Fruit fly (Drosophila melanogaster) whole organism, embryonic: ENCODE results near the gene CG11000.

Experiments used
- Awh ChIP-seq: fragments of 200-800 bp; sonication (Bioruptor generic); IDR thresholded peaks from 2 replicates; pipeline ENCODE4, ENCODE4 v1.3.6; 2022; ENCODE audit warnings: missing biosample characterization, missing genetic modification characterization
- CG10209 ChIP-seq: fragments of 200-800 bp; sonication (Bioruptor generic); optimal IDR thresholded peaks from 3 replicates; lab custom pipeline; 2017; ENCODE audit warnings: missing biosample characterization, mild to moderate bottlenecking, missing genetic modification characterization, missing genetic modification reagents
- CG10462 ChIP-seq: fragments of 200-800 bp; sonication (Bioruptor generic); optimal IDR thresholded peaks from 2 replicates; lab custom pipeline; 2016; ENCODE audit warnings: missing biosample characterization, missing genetic modification characterization
- CG12236 ChIP-seq: fragments of 200-800 bp; sonication (Bioruptor generic); optimal IDR thresholded peaks from 2 replicates; lab custom pipeline; 2016; ENCODE audit warnings: missing biosample characterization, missing genetic modification characterization
- CG15073 ChIP-seq: fragments of 200-800 bp; sonication (Bioruptor generic); optimal IDR thresholded peaks from 2 replicates; lab custom pipeline; 2016; ENCODE audit warnings: missing biosample characterization, missing genetic modification characterization
- CG15269 ChIP-seq: fragments of 200-800 bp; sonication (Bioruptor generic); optimal IDR thresholded peaks from 2 replicates; lab custom pipeline; 2018; ENCODE audit warnings: missing biosample characterization, mild to moderate bottlenecking, missing genetic modification characterization, moderate library complexity
- CG15479 ChIP-seq: fragments of 200-800 bp; sonication (Bioruptor generic); optimal IDR thresholded peaks from 3 replicates; lab custom pipeline; 2019; ENCODE audit warnings: missing biosample characterization, mild to moderate bottlenecking, missing genetic modification characterization, moderate library complexity
- CG31441 ChIP-seq: fragments of 200-800 bp; sonication (Bioruptor generic); IDR thresholded peaks from 2 replicates; pipeline ENCODE4 v1.3.6; 2022; ENCODE audit warnings: missing biosample characterization, missing genetic modification characterization
- CG3163 ChIP-seq: fragments of 200-800 bp; sonication (Bioruptor generic); optimal IDR thresholded peaks from 3 replicates; lab custom pipeline; 2016; ENCODE audit warnings: missing biosample characterization, missing genetic modification characterization
- CG32767 ChIP-seq: fragments of 200-800 bp; sonication (Bioruptor generic); IDR thresholded peaks from 2 replicates; pipeline ENCODE4 v1.3.6; 2022; ENCODE audit warnings: missing biosample characterization, missing genetic modification characterization
- CG34422 ChIP-seq: fragments of 200-800 bp; sonication (Bioruptor generic); IDR thresholded peaks from 3 replicates; pipeline ENCODE4 v1.3.6; 2022; ENCODE audit warnings: missing biosample characterization, missing genetic modification characterization
- CG3847 ChIP-seq: fragments of 200-800 bp; sonication (Bioruptor generic); IDR thresholded peaks from 2 replicates; pipeline ENCODE4 v1.3.6; 2022; ENCODE audit warnings: missing biosample characterization, missing genetic modification characterization
- CG4282 ChIP-seq: fragments of 200-800 bp; sonication (Bioruptor generic); optimal IDR thresholded peaks from 2 replicates; lab custom pipeline; 2016; ENCODE audit warnings: missing biosample characterization, missing genetic modification characterization
- CG4328 ChIP-seq: fragments of 200-800 bp; sonication (Bioruptor generic); optimal IDR thresholded peaks from 3 replicates; lab custom pipeline; 2017; ENCODE audit warnings: missing biosample characterization, missing genetic modification reagents, missing genetic modification characterization
- CG6654 ChIP-seq: fragments of 200-800 bp; sonication (Bioruptor generic); optimal IDR thresholded peaks from 2 replicates; lab custom pipeline; 2017; ENCODE audit warnings: missing biosample characterization, mild to moderate bottlenecking, missing genetic modification characterization
- CG7357 ChIP-seq: fragments of 200-800 bp; sonication (Bioruptor generic); IDR thresholded peaks from 3 replicates; pipeline ENCODE4 v1.3.6; 2022; ENCODE audit warnings: missing biosample characterization, missing genetic modification characterization
- CG9876 ChIP-seq: fragments of 200-800 bp; sonication (Bioruptor generic); optimal IDR thresholded peaks from 2 replicates; lab custom pipeline; 2016; ENCODE audit warnings: missing biosample characterization, missing genetic modification characterization
- Ets97D ChIP-seq: fragments of 200-800 bp; sonication (Bioruptor generic); optimal IDR thresholded peaks from 3 replicates; lab custom pipeline; 2016; ENCODE audit warnings: missing biosample characterization, missing genetic modification characterization
- GATAe ChIP-seq: fragments of 200-800 bp; sonication (Bioruptor generic); conservative IDR thresholded peaks from 2 replicates; pipeline ENCODE4 v1.3.6; 2022; ENCODE audit warnings: missing biosample characterization, missing genetic modification characterization
- Gsc ChIP-seq: fragments of 200-800 bp; sonication (Bioruptor generic); IDR thresholded peaks from 2 replicates; pipeline ENCODE4 v1.3.6; 2022; ENCODE audit warnings: missing biosample characterization, missing genetic modification characterization
- HLH4C ChIP-seq: fragments of 200-800 bp; sonication (Bioruptor generic); IDR thresholded peaks from 3 replicates; pipeline ENCODE4 v1.3.6; 2022; ENCODE audit warnings: missing biosample characterization, missing genetic modification characterization; ENCODE audit not compliant: partially characterized antibody
- HmgD ChIP-seq: fragments of 200-800 bp; sonication (Bioruptor generic); optimal IDR thresholded peaks from 3 replicates; lab custom pipeline; 2016; ENCODE audit warnings: missing biosample characterization, missing genetic modification characterization
- Max ChIP-seq: fragments of 200-800 bp; sonication (Bioruptor generic); optimal IDR thresholded peaks from 2 replicates; lab custom pipeline; 2016; ENCODE audit warnings: missing biosample characterization, mild to moderate bottlenecking, missing genetic modification characterization
- Opbp ChIP-seq: fragments of 200-800 bp; sonication (Bioruptor generic); IDR thresholded peaks from 3 replicates; pipeline ENCODE4 v1.3.6; 2022; ENCODE audit warnings: missing biosample characterization, missing genetic modification characterization; ENCODE audit not compliant: partially characterized antibody
- Sry-δ ChIP-seq: fragments of 200-800 bp; sonication (Bioruptor generic); optimal IDR thresholded peaks from 2 replicates; lab custom pipeline; 2016; ENCODE audit warnings: missing biosample characterization, missing genetic modification characterization
- abd-A ChIP-seq: fragments of 200-800 bp; sonication (Bioruptor generic); optimal IDR thresholded peaks from 3 replicates; lab custom pipeline; 2019; ENCODE audit warnings: missing biosample characterization, mild to moderate bottlenecking, missing genetic modification characterization, moderate library complexity
- al ChIP-seq: fragments of 200-800 bp; sonication (Bioruptor generic); IDR thresholded peaks from 2 replicates; pipeline ENCODE4 v1.3.6; 2022; ENCODE audit warnings: missing biosample characterization, missing genetic modification characterization
- btn ChIP-seq: fragments of 200-800 bp; sonication (Bioruptor generic); optimal IDR thresholded peaks from 2 replicates; lab custom pipeline; 2016; ENCODE audit warnings: missing biosample characterization, missing genetic modification characterization
- chn ChIP-seq: fragments of 200-800 bp; sonication (Bioruptor generic); optimal IDR thresholded peaks from 2 replicates; lab custom pipeline; 2016; ENCODE audit warnings: missing biosample characterization, missing genetic modification characterization
- da ChIP-seq: fragments of 200-800 bp; sonication (Bioruptor generic); optimal IDR thresholded peaks from 2 replicates; lab custom pipeline; 2016; ENCODE audit warnings: missing biosample characterization, missing genetic modification characterization
- dmrt99B ChIP-seq: fragments of 200-800 bp; sonication (Bioruptor generic); optimal IDR thresholded peaks from 2 replicates; lab custom pipeline; 2018; ENCODE audit warnings: missing biosample characterization, mild to moderate bottlenecking, missing genetic modification characterization, moderate library complexity
- emc ChIP-seq: fragments of 200-800 bp; sonication (Bioruptor generic); optimal IDR thresholded peaks from 2 replicates; lab custom pipeline; 2016; ENCODE audit warnings: missing biosample characterization, missing genetic modification characterization
- her ChIP-seq: fragments of 200-800 bp; sonication (Bioruptor generic); optimal IDR thresholded peaks from 2 replicates; lab custom pipeline; 2016; ENCODE audit warnings: missing biosample characterization, missing genetic modification characterization
- kah ChIP-seq: fragments of 200-800 bp; sonication (Bioruptor generic); optimal IDR thresholded peaks from 2 replicates; lab custom pipeline; 2018; ENCODE audit warnings: missing biosample characterization, mild to moderate bottlenecking, missing genetic modification characterization
- kay ChIP-seq: fragments of 200-800 bp; sonication (Bioruptor generic); optimal IDR thresholded peaks from 2 replicates; lab custom pipeline; 2016; ENCODE audit warnings: missing biosample characterization, missing genetic modification characterization
- kni ChIP-seq: fragments of 200-800 bp; sonication (Bioruptor generic); optimal IDR thresholded peaks from 3 replicates; lab custom pipeline; 2017; ENCODE audit warnings: mild to moderate bottlenecking, missing biosample characterization, missing genetic modification reagents, missing genetic modification characterization
- lov ChIP-seq, 2 experiments: fragments of 200-800 bp in 1 of 2; fragments of >200 bp in 1 of 2; sonication (Bioruptor generic) in 1 of 2; IDR thresholded peaks in 1 of 2; optimal IDR thresholded peaks in 1 of 2; 2 replicates in 1 of 2; 3 replicates in 1 of 2; pipeline versions ENCODE4 v1.3.6 to Lab custom; 2017 to 2022; ENCODE audit warnings: missing biosample characterization in 1 of 2, missing genetic modification characterization in 1 of 2
- oc ChIP-seq: fragments of 200-800 bp; sonication (Bioruptor generic); optimal IDR thresholded peaks from 2 replicates; lab custom pipeline; 2018; ENCODE audit warnings: missing biosample characterization, mild to moderate bottlenecking, missing genetic modification characterization, moderate library complexity
- pros ChIP-seq: fragments of 200-800 bp; sonication (Bioruptor generic); optimal IDR thresholded peaks from 3 replicates; lab custom pipeline; 2019; ENCODE audit warnings: missing biosample characterization, mild to moderate bottlenecking, missing genetic modification characterization, moderate library complexity
- sc ChIP-seq, 3 experiments: fragments of >200 bp in 2 of 3; fragments of 200-800 bp in 1 of 3; sonication (Bioruptor generic) in 1 of 3; optimal IDR thresholded peaks; 2 replicates in 2 of 3; 3 replicates in 1 of 3; lab custom pipeline; 2017; ENCODE audit warnings: mild to moderate bottlenecking in 1 of 3, missing biosample characterization in 1 of 3, missing genetic modification characterization in 1 of 3, missing genetic modification reagents in 1 of 3
- sima ChIP-seq: fragments of 200-800 bp; sonication (Bioruptor generic); optimal IDR thresholded peaks from 2 replicates; lab custom pipeline; 2016; ENCODE audit warnings: missing biosample characterization, missing genetic modification characterization
- sna ChIP-seq: fragments of 200-800 bp; sonication (Bioruptor generic); IDR thresholded peaks from 2 replicates; pipeline ENCODE4 v1.3.6; 2022; ENCODE audit warnings: missing biosample characterization, missing genetic modification characterization; ENCODE audit not compliant: partially characterized antibody
- sqz ChIP-seq: fragments of 200-800 bp; sonication (Bioruptor generic); optimal IDR thresholded peaks from 3 replicates; lab custom pipeline; 2018; ENCODE audit warnings: missing biosample characterization, mild to moderate bottlenecking, missing genetic modification characterization
- tll ChIP-seq, 2 experiments: fragments of 200-800 bp in 1 of 2; fragments of >200 bp in 1 of 2; sonication (Bioruptor generic) in 1 of 2; optimal IDR thresholded peaks; 2 replicates each; lab custom pipeline; 2017 to 2019; ENCODE audit warnings: missing biosample characterization in 2 of 2, missing genetic modification characterization in 2 of 2, mild to moderate bottlenecking in 1 of 2, moderate library complexity in 1 of 2
- tna ChIP-seq: fragments of 200-800 bp; sonication (Bioruptor generic); IDR thresholded peaks from 2 replicates; pipeline ENCODE4 v1.3.6; 2022; ENCODE audit warnings: missing biosample characterization, missing genetic modification characterization; ENCODE audit not compliant: partially characterized antibody
- usp ChIP-seq: fragments of >200 bp; optimal IDR thresholded peaks from 2 replicates; lab custom pipeline; 2017; ENCODE audit warnings: missing biosample characterization, missing genetic modification characterization

The CG11000 gene

dm6 chr3R:5778731-5779593, 23.2 kb upstream of the CG11000 start, which contains the start of gene jagn (continued):
- TF ChIP-seq sc (optimal IDR thresholded peaks at IDR 0.05; lab: Kevin White, UChicago) (no peak), sc (GFP tag; optimal IDR thresholded peaks at IDR 0.05; lab: Kevin White, UChicago) (peak; percentile 20), Awh (0 out of 2 replicates have a peak, but pooled peaks have one; percentile 29), al (GFP tag; lab: Robert Waterston, UW) (peak; percentile 61), CG15269 (tag; lab: Kevin White, UChicago) (peak; percentile 38), GATAe (GFP tag; lab: Robert Waterston, UW) (no peak), CG12236 (no peak), btn (no peak), CG15073 (no peak), pros (GFP tag; lab: Kevin White, UChicago) (no peak), kni (GFP tag; lab: Kevin White, UChicago) (peak; percentile 77), Sry-δ (peak; percentile 98), CG4328 (GFP tag; lab: Kevin White, UChicago) (peak; percentile 59), chn (GFP tag; lab: Kevin White, UChicago) (peak; percentile 77), dmrt99B (tag; lab: Kevin White, UChicago) (no peak), sqz (no peak), CG3847 (peak; percentile 83), HLH4C (peak; percentile 99), CG34422 (GFP tag; lab: Robert Waterston, UW) (peak; percentile 59; the same call in 1 of the 3 replicates), HmgD (peak; percentile 56), CG31441 (peak; percentile 65), CG10209 (GFP tag; lab: Kevin White, UChicago) (peak; percentile 26), sna (GFP tag; lab: Robert Waterston, UW) (peak; percentile 99), CG15479 (peak; percentile 80), Ets97D (GFP tag; lab: Kevin White, UChicago) (peak; percentile 97), tna (peak; percentile 99), emc (peak; percentile 24), Opbp (peak; percentile 100), tll (GFP tag; optimal IDR thresholded peaks at IDR 0.05; lab: Kevin White, UChicago) (no peak), abd-A (peak; percentile 81), her (GFP tag; lab: Kevin White, UChicago) (peak; percentile 54), CG32767 (no peak), CG6654 (GFP tag; lab: Kevin White, UChicago) (no peak), CG4282 (peak; percentile 12), kah (GFP tag; lab: Kevin White, UChicago) (no peak), da (GFP tag; lab: Kevin White, UChicago) (peak; percentile 14), Max (peak; percentile 54), lov (optimal IDR thresholded peaks at IDR 0.05; lab: Kevin White, UChicago) (no peak), lov (GFP tag; IDR thresholded peaks at IDR 0.05; lab: Robert Waterston, UW) (0 out of 3 replicates have a peak, but pooled peaks have one; percentile 31), kay (no peak), usp (GFP tag; lab: Kevin White, UChicago) (no peak), oc (tag; lab: Kevin White, UChicago) (peak; percentile 21), CG10462 (GFP tag; lab: Kevin White, UChicago) (peak; percentile 62), CG9876 (GFP tag; lab: Kevin White, UChicago) (peak; percentile 60), sima (no peak), CG3163 (peak; percentile 42), Gsc (no peak), CG7357 (no peak)
